Fruit fly (Drosophila melanogaster): ENCODE data around the gene CG14227.

dm6 chrX:19714816-19715215 lies 26.1 kb upstream of the CG14227 start:
- TF ChIP-seq pan (optimal IDR thresholded peaks at IDR 0.05) (no peak), ey (GFP tag; optimal IDR thresholded peaks at IDR 0.05) (no peak), foxo (GFP tag; optimal IDR thresholded peaks at IDR 0.05) (no peak), dmrt93B (GFP tag; optimal IDR thresholded peaks at IDR 0.05) (no peak), br (GFP tag; optimal IDR thresholded peaks at IDR 0.05) (no peak), jim (GFP tag; optimal IDR thresholded peaks at IDR 0.05) (no peak), Dif (GFP tag; optimal IDR thresholded peaks at IDR 0.05; ENCODE audit: partially characterized antibody) (no peak), Hr78 (GFP tag; optimal IDR thresholded peaks at IDR 0.05) (no peak), h (GFP tag; optimal IDR thresholded peaks at IDR 0.05) (no peak), tai (GFP tag; optimal IDR thresholded peaks at IDR 0.05) (no peak), CG9705 (GFP tag; optimal IDR thresholded peaks at IDR 0.05) (no peak), usp (GFP tag; optimal IDR thresholded peaks at IDR 0.05) (no peak), sage (GFP tag; optimal IDR thresholded peaks at IDR 0.05) (no peak)

All from whole organism, wandering third instar larva.